Worm (Caenorhabditis elegans): ENCODE measurements around the gene fbxb-14.

ce11 chrII:622478-622877, 39.9 kb upstream of the fbxb-14 start:
- TF ChIP-seq lin-39 (tag; optimal IDR thresholded peaks at IDR 0.05) (no peak), nhr-6 (tag; optimal IDR thresholded peaks at IDR 0.05) (no peak), skn-1 (tag; optimal IDR thresholded peaks at IDR 0.05) (no peak), snpc-4 (tag; optimal IDR thresholded peaks at IDR 0.05) (no peak), lsy-2 (tag; optimal IDR thresholded peaks at IDR 0.05) (no peak), lin-13 (GFP tag; optimal IDR thresholded peaks at IDR 0.05) (peak; percentile 33), ceh-82 (tag; optimal IDR thresholded peaks at IDR 0.05) (no peak), nhr-25 (tag; optimal IDR thresholded peaks at IDR 0.05) (no peak), elt-1 (tag; optimal IDR thresholded peaks at IDR 0.05) (no peak), elt-3 (tag; optimal IDR thresholded peaks at IDR 0.05) (no peak), nhr-237 (tag; optimal IDR thresholded peaks at IDR 0.05) (no peak)

Measured in whole organism, L2 larva.